Fruit fly (Drosophila melanogaster): ENCODE results near the gene cad.

DNA sequence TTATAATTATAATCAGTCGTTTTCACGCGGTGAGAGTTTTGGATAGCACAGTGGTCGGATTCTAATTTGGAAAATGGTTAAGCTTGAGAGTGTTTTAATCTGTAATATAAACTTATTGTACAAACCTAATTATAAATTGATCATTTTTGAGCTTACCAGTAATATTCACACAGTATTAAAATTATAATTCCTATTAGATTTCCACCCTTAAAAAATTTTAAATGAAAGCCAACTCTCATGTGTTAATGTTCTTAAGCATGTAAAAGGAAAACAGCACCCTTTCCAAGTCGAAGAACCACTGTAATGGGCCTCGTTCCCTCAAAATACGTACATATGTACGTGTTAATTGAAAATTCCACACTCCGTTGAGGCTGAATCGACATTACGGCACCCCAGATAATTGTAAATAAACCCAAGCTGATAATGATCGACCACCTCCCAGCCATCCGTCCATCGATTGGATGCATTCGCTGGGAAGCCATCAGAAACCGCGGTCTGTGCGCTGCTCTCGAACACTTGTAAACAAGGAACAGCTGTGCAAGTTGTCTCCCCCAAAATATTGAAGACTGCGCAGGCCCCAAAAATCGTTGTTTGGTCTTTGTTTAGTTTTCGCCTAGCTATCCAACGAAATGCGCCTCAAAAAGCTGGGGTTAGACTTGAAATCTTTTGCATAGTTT is 10.6 kb upstream of the cad start:
- TF ChIP-seq kay (GFP tag; ENCODE audit: borderline replicate concordance), result no peak
- TF ChIP-seq Hr96 (GFP tag; optimal IDR thresholded peaks at IDR 0.05), result no peak
- TF ChIP-seq cnc (optimal IDR thresholded peaks at IDR 0.05), result no peak
- TF ChIP-seq pad (GFP tag; optimal IDR thresholded peaks at IDR 0.05), result no peak
- TF ChIP-seq bab1 (GFP tag; optimal IDR thresholded peaks at IDR 0.05), result peak; percentile 56
- TF ChIP-seq CG5204 (GFP tag; optimal IDR thresholded peaks at IDR 0.05), result peak; percentile 16
- no peak for TF ChIP-seq Clk (GFP tag; optimal IDR thresholded peaks at IDR 0.05)
- no peak for TF ChIP-seq CG1620 (GFP tag; optimal IDR thresholded peaks at IDR 0.05)
- peak; percentile 76 for TF ChIP-seq CG7101 (tag; optimal IDR thresholded peaks at IDR 0.05)
- peak; percentile 54 for TF ChIP-seq CG12768 (GFP tag; optimal IDR thresholded peaks at IDR 0.05)
